Worm (Caenorhabditis elegans): ENCODE results near the gene ubxn-2.

Gene ubxn-2

DNA sequence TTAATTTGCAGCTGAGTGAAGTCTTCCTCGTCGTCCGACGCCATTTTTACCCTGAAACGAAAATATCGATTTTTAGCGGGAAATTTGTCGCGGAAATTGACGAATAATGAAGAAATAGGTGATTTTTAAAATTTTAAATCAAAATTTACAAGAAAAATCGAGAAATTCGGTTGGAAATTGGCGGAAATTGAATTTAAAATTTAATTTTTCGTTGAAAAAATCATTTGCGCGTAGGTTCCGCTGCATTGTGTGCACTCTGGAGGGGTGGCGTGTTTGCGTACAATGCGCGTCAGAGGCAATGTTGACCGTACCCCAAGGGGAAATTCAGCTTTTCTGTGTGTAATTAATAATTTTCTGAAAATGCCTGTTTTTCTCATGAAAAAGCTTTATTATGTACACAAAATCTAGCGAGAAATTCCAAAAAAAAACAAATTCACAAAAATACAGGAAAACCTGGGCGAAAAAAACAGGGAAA is 21.7 kb downstream of the ubxn-2 start, which contains the start of gene Y94H6A.5 (continued):
- TF ChIP-seq nhr-77 (tag; optimal IDR thresholded peaks at IDR 0.05): no peak
- TF ChIP-seq ZK546.5 (tag; optimal IDR thresholded peaks at IDR 0.05): no peak
- no peak for TF ChIP-seq ceh-82 (tag; optimal IDR thresholded peaks at IDR 0.05)
- no peak for TF ChIP-seq nhr-28 (tag; optimal IDR thresholded peaks at IDR 0.05)
- peak; percentile 66 for TF ChIP-seq pha-4 (tag; optimal IDR thresholded peaks at IDR 0.05)
- no peak for TF ChIP-seq ztf-4 (tag; optimal IDR thresholded peaks at IDR 0.05)
- TF ChIP-seq nhr-43 (tag; optimal IDR thresholded peaks at IDR 0.05; ENCODE audit: poor library complexity, severe bottlenecking): no peak
- TF ChIP-seq daf-12 (tag; optimal IDR thresholded peaks at IDR 0.05): no peak

DNA sequence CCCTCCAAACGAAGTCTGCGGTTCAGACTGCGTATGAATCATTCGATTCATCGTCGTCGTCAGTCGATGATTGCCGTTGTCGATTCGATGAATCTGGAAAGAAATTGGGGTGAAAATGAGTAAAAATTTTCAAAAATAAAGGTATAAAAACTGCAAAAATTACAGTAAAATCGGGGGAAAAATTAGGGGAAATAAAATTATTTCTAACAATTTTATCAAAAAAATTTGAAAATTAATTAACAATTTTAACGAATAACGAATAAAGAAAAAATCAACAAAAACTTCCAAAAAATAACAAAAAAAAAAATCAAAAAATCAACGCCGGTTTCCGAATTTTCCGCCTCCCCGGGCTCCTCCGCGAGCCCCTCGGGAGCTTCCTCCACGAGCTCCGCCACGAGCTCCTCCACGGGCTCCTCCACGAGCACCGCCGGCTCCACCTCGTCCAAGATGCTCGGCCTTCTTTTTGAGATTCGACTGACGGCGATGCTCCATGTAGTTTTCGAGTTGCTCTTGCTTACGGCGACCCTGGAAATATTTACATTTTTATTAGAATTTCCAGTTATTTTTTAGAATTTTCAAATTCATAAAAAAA is 36.8 kb downstream of the ubxn-2 start, which contains the start of gene egrh-3:
TSS of gene egrh-3 (minus strand) at position 51 of the 592 bp plus-strand sequence.
- TF ChIP-seq nhr-23 (tag; optimal IDR thresholded peaks at IDR 0.05): no peak
- TF ChIP-seq mml-1 (tag; optimal IDR thresholded peaks at IDR 0.05): no peak
- no peak for TF ChIP-seq skn-1 (tag; optimal IDR thresholded peaks at IDR 0.05)
- TF ChIP-seq nhr-43 (tag; optimal IDR thresholded peaks at IDR 0.05; ENCODE audit: poor library complexity, severe bottlenecking): no peak

DNA sequence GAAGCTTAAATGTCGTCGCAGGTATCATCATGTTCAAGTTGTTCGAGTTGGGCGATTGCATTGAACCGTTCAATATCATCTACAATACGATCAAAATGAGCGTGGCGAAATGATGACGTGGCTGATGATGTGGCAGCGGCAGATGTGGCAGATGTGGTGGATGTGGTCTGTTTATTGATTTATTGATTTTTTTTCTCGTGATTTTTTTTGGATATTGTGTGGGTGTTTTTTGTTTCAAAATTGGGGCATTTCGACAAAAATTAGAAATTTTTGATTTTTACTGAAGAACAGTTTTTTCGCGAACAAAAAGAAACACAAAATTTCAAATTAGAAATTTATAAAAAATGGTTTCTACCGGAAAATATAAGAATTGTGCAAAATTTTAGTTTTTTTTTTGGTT is 45.3 kb downstream of the ubxn-2 start:
- no peak for TF ChIP-seq aly-2 (tag; optimal IDR thresholded peaks at IDR 0.05)
- peak; percentile 86 for TF ChIP-seq ceh-28 (tag; optimal IDR thresholded peaks at IDR 0.05)

DNA sequence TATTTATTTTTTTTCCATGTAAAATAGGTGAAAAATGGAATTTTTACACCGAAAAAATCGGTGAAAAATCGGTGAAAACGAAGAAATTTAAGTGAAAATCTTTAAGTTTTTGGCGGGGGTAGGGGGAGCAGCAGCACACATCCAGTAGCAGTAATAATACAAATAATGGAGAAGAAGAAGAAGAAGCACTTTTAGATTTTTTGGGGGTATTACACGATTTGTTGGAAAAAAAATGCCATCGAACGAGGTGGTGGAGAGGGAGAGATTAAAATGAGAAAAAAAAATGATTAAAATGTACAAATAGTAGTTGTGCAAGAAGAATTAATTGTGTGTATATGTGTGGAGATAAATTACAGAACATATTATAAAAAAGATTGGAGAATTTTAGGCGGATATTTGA is 47.5 kb downstream of the ubxn-2 start:
- TF ChIP-seq lin-39 (tag; optimal IDR thresholded peaks at IDR 0.05): no peak
- TF ChIP-seq nhr-77 (tag; optimal IDR thresholded peaks at IDR 0.05): no peak
- no peak for TF ChIP-seq ztf-4 (tag; optimal IDR thresholded peaks at IDR 0.05)
- TF ChIP-seq nfya-1 (tag; optimal IDR thresholded peaks at IDR 0.05; ENCODE audit: insufficient read depth): no peak

DNA sequence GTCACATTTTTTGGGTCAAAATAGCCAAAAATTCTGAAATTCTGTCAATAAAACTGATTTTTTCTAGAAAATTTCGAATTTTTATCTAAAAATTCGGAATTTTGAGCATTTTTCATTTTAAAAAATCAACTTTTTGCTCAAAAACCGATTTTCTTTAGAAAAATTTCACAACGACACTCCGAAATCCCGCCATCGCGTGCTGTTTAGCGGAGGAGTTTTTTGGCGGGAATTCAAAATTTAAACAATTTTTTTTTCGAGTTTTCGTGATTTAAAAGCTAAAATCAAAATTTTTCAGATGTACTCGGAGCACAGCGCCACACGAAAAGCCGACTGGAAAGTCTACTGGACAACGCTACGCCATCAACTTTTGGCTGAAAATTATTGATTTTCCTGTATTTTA is 47.9 kb downstream of the ubxn-2 start:
- TF ChIP-seq egl-5 (tag; optimal IDR thresholded peaks at IDR 0.05) (no peak), jun-1 (tag; optimal IDR thresholded peaks at IDR 0.05) (no peak), ama-1 (optimal IDR thresholded peaks at IDR 0.05) (no peak), ceh-82 (tag; optimal IDR thresholded peaks at IDR 0.05) (no peak), ztf-11 (tag; optimal IDR thresholded peaks at IDR 0.05) (no peak), elt-3 (tag; optimal IDR thresholded peaks at IDR 0.05) (no peak), nhr-12 (tag; optimal IDR thresholded peaks at IDR 0.05) (no peak)

DNA sequence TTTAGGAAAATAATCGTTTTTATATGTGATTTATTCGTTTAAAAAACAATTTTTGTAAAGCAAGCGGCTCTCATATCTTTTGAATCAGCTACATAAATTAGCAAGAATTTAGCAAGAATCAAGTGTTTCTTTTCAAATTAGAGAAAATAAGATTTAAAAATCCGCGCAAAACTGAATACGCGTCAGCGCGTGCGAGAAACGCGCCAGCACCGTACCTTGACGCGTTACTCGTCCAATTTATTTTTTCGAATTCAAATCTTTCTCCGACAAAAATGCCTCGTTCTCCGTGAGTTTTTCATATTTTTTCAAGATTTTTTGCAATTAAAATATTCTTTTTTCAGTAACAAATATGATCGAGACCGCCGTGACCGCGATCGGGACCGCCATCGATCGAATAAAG is 49.3 kb downstream of the ubxn-2 start, which contains the start of gene Y94H6A.3:
TSS of gene Y94H6A.3 (plus strand) at position 232 of the 400 bp plus-strand sequence.
- peak; percentile 72 for TF ChIP-seq tbx-2 (tag; optimal IDR thresholded peaks at IDR 0.05)
- TF ChIP-seq pha-4 (tag; optimal IDR thresholded peaks at IDR 0.05): peak; percentile 90
- TF ChIP-seq egl-27 (tag; optimal IDR thresholded peaks at IDR 0.05): no peak
- peak; percentile 76 for TF ChIP-seq nhr-25 (tag; optimal IDR thresholded peaks at IDR 0.05)
- TF ChIP-seq hmg-11 (tag; optimal IDR thresholded peaks at IDR 0.05): peak; percentile 48
- TF ChIP-seq mml-1 (tag; optimal IDR thresholded peaks at IDR 0.05): no peak
- no peak for TF ChIP-seq nhr-12 (tag; optimal IDR thresholded peaks at IDR 0.05)
- TF ChIP-seq nhr-77 (tag; optimal IDR thresholded peaks at IDR 0.05): no peak
- TF ChIP-seq fkh-10 (GFP tag; optimal IDR thresholded peaks at IDR 0.05): peak; percentile 87
- TF ChIP-seq ztf-4 (tag; optimal IDR thresholded peaks at IDR 0.05): no peak
- peak; percentile 37 for TF ChIP-seq ama-1 (optimal IDR thresholded peaks at IDR 0.05)
- peak; percentile 68 for TF ChIP-seq lin-39 (tag; optimal IDR thresholded peaks at IDR 0.05)
- no peak for TF ChIP-seq ceh-16 (tag; optimal IDR thresholded peaks at IDR 0.05)
- TF ChIP-seq daf-12 (tag; optimal IDR thresholded peaks at IDR 0.05): no peak
- no peak for TF ChIP-seq ztf-11 (tag; optimal IDR thresholded peaks at IDR 0.05)
- peak; percentile 17 for TF ChIP-seq elt-2 (tag; optimal IDR thresholded peaks at IDR 0.05)
- peak; percentile 66 for TF ChIP-seq jun-1 (tag; optimal IDR thresholded peaks at IDR 0.05)
- no peak for TF ChIP-seq nhr-237 (tag; optimal IDR thresholded peaks at IDR 0.05)
- TF ChIP-seq R02D3.7 (tag; optimal IDR thresholded peaks at IDR 0.05): peak; percentile 73
- no peak for TF ChIP-seq mdl-1 (tag; optimal IDR thresholded peaks at IDR 0.05)
- peak; percentile 47 for TF ChIP-seq nhr-11 (tag; optimal IDR thresholded peaks at IDR 0.05)
- TF ChIP-seq nhr-23 (tag; optimal IDR thresholded peaks at IDR 0.05): peak; percentile 89
- peak; percentile 61 for TF ChIP-seq ceh-28 (tag; optimal IDR thresholded peaks at IDR 0.05)
- peak in 1 of 2 experiments; percentile 24 for TF ChIP-seq eor-1 (tag; optimal IDR thresholded peaks at IDR 0.05)
- no peak for TF ChIP-seq ZK546.5 (tag; optimal IDR thresholded peaks at IDR 0.05)
- no peak for TF ChIP-seq unc-39 (tag; optimal IDR thresholded peaks at IDR 0.05)
- TF ChIP-seq snpc-4 (tag; optimal IDR thresholded peaks at IDR 0.05): peak; percentile 61
- TF ChIP-seq zag-1 (tag; optimal IDR thresholded peaks at IDR 0.05): no peak
- TF ChIP-seq nhr-43 (tag; optimal IDR thresholded peaks at IDR 0.05; ENCODE audit: poor library complexity, severe bottlenecking): peak; percentile 85
- TF ChIP-seq nhr-67 (tag; optimal IDR thresholded peaks at IDR 0.05): no peak
- peak; percentile 84 for TF ChIP-seq skn-1 (tag; optimal IDR thresholded peaks at IDR 0.05)
- TF ChIP-seq unc-62 (GFP tag; optimal IDR thresholded peaks at IDR 0.05): no peak
- TF ChIP-seq aly-2 (tag; optimal IDR thresholded peaks at IDR 0.05): no peak
- peak; percentile 52 for TF ChIP-seq lsy-12 (tag; optimal IDR thresholded peaks at IDR 0.05)
- TF ChIP-seq egl-5 (tag; optimal IDR thresholded peaks at IDR 0.05): no peak
- peak; percentile 20 for TF ChIP-seq pqm-1 (tag; optimal IDR thresholded peaks at IDR 0.05)
